Worm (Caenorhabditis elegans) whole organism, midembryonic: ENCODE results near the gene T05A8.11.

Source experiments
- T22C8.4 ChIP-seq: fragments of 200-800 bp; sonication (Bioruptor generic); IDR thresholded peaks from 2 replicates; pipeline ENCODE4 v1.3.6; 2022; ENCODE audit warnings: missing genetic modification characterization, missing compliant biosample characterization
- cog-1 ChIP-seq: sonication (generic microtip); optimal IDR thresholded peaks from 2 replicates; lab custom pipeline; 2016; ENCODE audit warnings: missing genetic modification characterization, missing compliant biosample characterization
- flt-1 ChIP-seq: fragments of 200-800 bp; sonication (Bioruptor generic); IDR thresholded peaks from 2 replicates; pipeline ENCODE4 v1.3.6; 2022; ENCODE audit warnings: missing genetic modification characterization, missing compliant biosample characterization
- klf-2 ChIP-seq: fragments of 200-800 bp; sonication (Bioruptor generic); conservative IDR thresholded peaks from 2 replicates; pipeline ENCODE4 v1.3.6; 2022; ENCODE audit warnings: missing genetic modification reagents, missing genetic modification characterization, missing compliant biosample characterization
- med-1 ChIP-seq: sonication (generic microtip); optimal IDR thresholded peaks from 2 replicates; lab custom pipeline; 2017; ENCODE audit warnings: missing genetic modification characterization, mild to moderate bottlenecking, missing compliant biosample characterization, antibody characterized with exemption, missing genetic modification reagents; ENCODE audit not compliant: insufficient read depth
- ref-1 ChIP-seq: fragments of 200-800 bp; sonication (Bioruptor generic); conservative IDR thresholded peaks from 2 replicates; pipeline ENCODE4 v1.3.6; 2022; ENCODE audit warnings: missing genetic modification reagents, missing genetic modification characterization, missing compliant biosample characterization
- tab-1 ChIP-seq: fragments of 200-800 bp; sonication (Bioruptor generic); IDR thresholded peaks from 2 replicates; pipeline ENCODE4 v1.3.6; 2022; ENCODE audit warnings: missing genetic modification characterization, missing compliant biosample characterization
- ztf-23 ChIP-seq: fragments of 200-800 bp; sonication (Bioruptor generic); IDR thresholded peaks from 2 replicates; pipeline ENCODE4 v1.3.6; 2022; ENCODE audit warnings: missing genetic modification reagents, missing genetic modification characterization, missing compliant biosample characterization
- ztf-29 ChIP-seq: fragments of 200-800 bp; sonication (Bioruptor generic); IDR thresholded peaks from 2 replicates; pipeline ENCODE4 v1.3.6; 2022; ENCODE audit warnings: missing genetic modification reagents, missing genetic modification characterization, missing compliant biosample characterization

T05A8.11 gene

DNA sequence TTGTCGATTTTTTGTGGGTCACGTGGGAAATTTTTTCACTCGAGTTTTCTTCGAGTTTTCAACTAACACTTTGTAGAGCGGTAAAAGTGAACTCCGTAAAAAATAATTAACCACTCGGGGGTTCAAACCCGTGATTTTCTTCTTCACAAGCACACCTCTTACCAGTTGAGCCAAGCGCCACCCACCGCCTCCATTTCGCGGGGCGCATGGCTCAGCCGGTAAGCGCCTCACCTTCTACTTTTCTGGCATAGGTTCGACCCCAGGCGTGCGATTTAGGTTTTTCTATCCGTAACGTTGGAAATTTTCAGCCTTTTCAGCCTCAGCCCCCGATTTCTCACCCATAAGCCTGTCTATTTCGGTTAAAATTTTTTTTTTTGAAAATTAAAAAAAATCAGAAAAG lies 3.5 kb downstream of the T05A8.11 start:
- TF ChIP-seq T22C8.4 (GFP tag; lab: Robert Waterston, UW): no peak
- TF ChIP-seq flt-1 (GFP tag; lab: Robert Waterston, UW): no peak
- no peak for TF ChIP-seq med-1 (GFP tag; lab: Kevin White, UChicago)
- no peak for TF ChIP-seq ztf-23 (GFP tag; lab: Robert Waterston, UW)
- TF ChIP-seq cog-1 (tag; lab: Kevin White, UChicago): no peak
- no peak for TF ChIP-seq ztf-29 (GFP tag; lab: Robert Waterston, UW)
- TF ChIP-seq klf-2 (GFP tag; lab: Robert Waterston, UW): no peak
- TF ChIP-seq tab-1 (GFP tag; lab: Robert Waterston, UW): no peak
- no peak for TF ChIP-seq ref-1 (GFP tag; lab: Robert Waterston, UW)

DNA sequence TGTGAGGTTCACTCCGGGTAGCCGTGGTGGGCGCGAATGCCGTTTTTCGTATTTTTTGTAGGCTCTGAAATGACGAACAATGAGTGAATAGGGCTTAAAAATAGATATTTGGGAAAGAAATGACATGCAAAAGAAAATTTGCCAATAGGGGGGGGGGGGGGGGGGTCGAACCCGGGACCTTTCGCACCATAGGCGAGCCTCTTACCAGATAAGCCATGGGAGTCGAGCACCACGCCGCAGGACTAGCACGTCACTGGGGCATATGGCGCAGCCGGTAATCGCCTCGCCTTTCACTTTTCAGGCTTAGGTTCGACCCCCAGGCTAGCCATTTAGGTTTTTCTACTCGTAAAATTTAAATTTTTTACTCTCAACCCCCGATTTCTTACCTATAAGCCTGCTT lies 6.2 kb downstream of the T05A8.11 start:
- no peak for TF ChIP-seq klf-2 (GFP tag; lab: Robert Waterston, UW)
- TF ChIP-seq flt-1 (GFP tag; lab: Robert Waterston, UW): no peak
- TF ChIP-seq med-1 (GFP tag; lab: Kevin White, UChicago): no peak
- no peak for TF ChIP-seq ztf-23 (GFP tag; lab: Robert Waterston, UW)
- TF ChIP-seq ref-1 (GFP tag; lab: Robert Waterston, UW): no peak
- TF ChIP-seq T22C8.4 (GFP tag; lab: Robert Waterston, UW): no peak
- no peak for TF ChIP-seq ztf-29 (GFP tag; lab: Robert Waterston, UW)
- no peak for TF ChIP-seq tab-1 (GFP tag; lab: Robert Waterston, UW)
- no peak for TF ChIP-seq cog-1 (tag; lab: Kevin White, UChicago)

DNA sequence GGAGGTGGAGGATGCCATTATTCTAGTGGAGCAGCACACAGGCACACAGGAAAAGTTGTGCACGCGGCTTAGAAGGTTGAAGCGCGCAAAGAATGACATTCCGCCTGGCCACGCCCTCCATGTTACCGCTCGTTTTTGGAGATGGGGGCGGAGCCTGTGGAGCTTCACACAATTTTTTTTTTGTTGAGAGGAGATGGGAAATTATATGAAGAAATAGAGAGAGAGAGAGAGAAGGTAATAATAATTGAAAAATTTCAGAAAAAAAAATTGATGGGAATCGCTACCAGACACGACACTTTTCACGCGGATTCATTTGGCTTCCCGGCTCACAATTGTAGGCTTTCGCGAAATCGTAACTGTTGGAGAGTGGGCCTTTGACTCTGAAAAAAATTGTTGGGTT lies 8.1 kb downstream of the T05A8.11 start, which contains the start of gene T05A8.3:
T05A8.3 (minus strand) TSS at position 101 of the 400 bp plus-strand sequence.
- TF ChIP-seq ztf-29 (GFP tag; lab: Robert Waterston, UW) (no peak), med-1 (GFP tag; lab: Kevin White, UChicago) (no peak), tab-1 (GFP tag; lab: Robert Waterston, UW) (no peak), cog-1 (tag; lab: Kevin White, UChicago) (no peak), T22C8.4 (GFP tag; lab: Robert Waterston, UW) (no peak)

DNA sequence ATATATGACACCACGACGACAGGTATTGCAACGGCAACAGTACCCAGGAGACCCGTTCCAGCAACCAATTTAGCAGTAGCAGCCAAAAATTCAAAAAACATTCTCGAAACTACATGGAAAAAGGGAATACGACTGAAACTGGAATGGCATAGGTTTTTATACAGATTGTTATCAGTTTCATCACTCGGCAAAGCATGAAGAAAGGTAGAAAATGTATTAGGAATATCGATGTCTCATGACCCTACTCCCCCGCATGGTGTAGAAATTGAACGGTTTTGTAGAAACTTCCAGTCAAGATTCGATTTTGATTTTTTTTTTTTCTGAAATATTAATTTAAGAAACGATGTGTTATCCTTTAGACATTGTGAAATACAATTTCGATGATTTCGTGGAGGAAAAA lies 14.5 kb downstream of the T05A8.11 start, which contains the start of gene T05A8.2:
T05A8.2 (minus strand) TSS at position 101 of the 400 bp plus-strand sequence.
- TF ChIP-seq T22C8.4 (GFP tag; lab: Robert Waterston, UW) (no peak), ztf-29 (GFP tag; lab: Robert Waterston, UW) (no peak), tab-1 (GFP tag; lab: Robert Waterston, UW) (no peak), med-1 (GFP tag; lab: Kevin White, UChicago) (no peak)

DNA sequence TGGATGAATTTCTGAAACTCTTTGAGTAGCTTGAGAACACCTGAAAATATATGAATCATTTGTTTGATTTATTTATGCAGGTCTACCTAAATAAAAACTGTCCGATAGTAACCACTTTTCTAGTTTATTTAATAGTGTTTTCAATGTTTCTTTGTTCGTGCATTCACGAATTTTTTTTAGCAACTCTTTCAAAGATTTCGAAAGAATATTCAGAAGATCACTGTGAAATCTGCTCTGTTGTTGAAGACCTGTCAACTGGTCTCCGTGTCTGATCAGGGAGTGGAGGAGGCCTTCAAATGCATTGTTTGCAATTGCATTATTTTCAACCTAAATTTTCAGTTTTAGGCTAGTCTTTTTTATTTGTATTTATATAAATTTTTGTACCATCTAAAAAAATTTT lies 15.5 kb downstream of the T05A8.11 start, which contains the start of gene T05A8.1:
T05A8.1 (minus strand) TSS at position 101 of the 400 bp plus-strand sequence.
- TF ChIP-seq T22C8.4 (GFP tag; lab: Robert Waterston, UW) (no peak), klf-2 (GFP tag; lab: Robert Waterston, UW) (no peak), ref-1 (GFP tag; lab: Robert Waterston, UW) (no peak), ztf-29 (GFP tag; lab: Robert Waterston, UW) (no peak), flt-1 (GFP tag; lab: Robert Waterston, UW) (no peak), tab-1 (GFP tag; lab: Robert Waterston, UW) (no peak), ztf-23 (GFP tag; lab: Robert Waterston, UW) (no peak), cog-1 (tag; lab: Kevin White, UChicago) (no peak), med-1 (GFP tag; lab: Kevin White, UChicago) (no peak)

DNA sequence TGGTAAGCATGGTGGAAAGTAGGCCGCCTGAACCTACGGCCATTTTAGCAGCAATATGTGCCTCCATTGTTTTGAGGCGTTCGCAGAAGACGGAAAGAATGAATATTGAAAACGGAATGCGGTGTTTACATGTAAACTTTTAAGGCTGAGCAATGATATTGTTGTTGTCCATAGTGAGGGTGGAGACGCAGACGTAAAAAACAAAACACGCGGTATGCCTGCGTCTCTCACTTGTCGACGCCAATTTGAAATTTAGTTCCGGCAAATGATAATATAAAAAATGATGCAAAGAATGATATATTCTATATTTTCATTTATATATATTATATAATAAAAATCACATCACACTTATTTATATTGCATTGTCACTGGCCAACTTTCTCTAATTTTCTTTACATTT lies 17.6 kb downstream of the T05A8.11 start, which contains the start of gene Y47G7B.2:
Y47G7B.2 (minus strand) TSS at position 143 of the 400 bp plus-strand sequence.
- no peak for TF ChIP-seq cog-1 (tag; lab: Kevin White, UChicago)
- TF ChIP-seq ztf-23 (GFP tag; lab: Robert Waterston, UW): no peak
- TF ChIP-seq med-1 (GFP tag; lab: Kevin White, UChicago): no peak
- TF ChIP-seq ztf-29 (GFP tag; lab: Robert Waterston, UW): no peak
- TF ChIP-seq T22C8.4 (GFP tag; lab: Robert Waterston, UW): no peak
- TF ChIP-seq flt-1 (GFP tag; lab: Robert Waterston, UW): no peak
- no peak for TF ChIP-seq klf-2 (GFP tag; lab: Robert Waterston, UW)

DNA sequence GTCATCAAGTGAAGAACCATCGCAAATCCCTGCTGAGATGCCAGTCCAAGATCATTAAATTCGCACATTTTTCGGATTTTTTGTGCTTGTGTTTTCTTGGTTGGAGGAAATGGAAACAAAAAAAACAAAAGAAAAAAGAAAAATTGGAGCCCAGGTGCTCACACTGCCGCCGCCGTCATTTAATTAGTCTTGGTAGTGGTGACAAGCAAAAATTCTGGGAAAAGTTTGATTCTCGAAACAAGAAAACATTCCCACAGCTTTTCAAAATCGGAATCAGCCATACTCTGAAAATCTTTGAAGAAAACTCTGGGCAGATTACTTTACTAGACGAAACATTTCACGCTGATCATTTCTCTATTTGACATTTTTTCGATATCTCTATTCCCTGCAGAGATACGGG lies 20.3 kb downstream of the T05A8.11 start, which contains the start of gene srh-128:
srh-128 (minus strand) TSS at position 101 of the 400 bp plus-strand sequence.
- TF ChIP-seq T22C8.4 (GFP tag; lab: Robert Waterston, UW) (no peak), flt-1 (GFP tag; lab: Robert Waterston, UW) (no peak), ztf-23 (GFP tag; lab: Robert Waterston, UW) (no peak), med-1 (GFP tag; lab: Kevin White, UChicago) (no peak), ztf-29 (GFP tag; lab: Robert Waterston, UW) (no peak), cog-1 (tag; lab: Kevin White, UChicago) (no peak), tab-1 (GFP tag; lab: Robert Waterston, UW) (no peak), klf-2 (GFP tag; lab: Robert Waterston, UW) (no peak), ref-1 (GFP tag; lab: Robert Waterston, UW) (no peak)

DNA sequence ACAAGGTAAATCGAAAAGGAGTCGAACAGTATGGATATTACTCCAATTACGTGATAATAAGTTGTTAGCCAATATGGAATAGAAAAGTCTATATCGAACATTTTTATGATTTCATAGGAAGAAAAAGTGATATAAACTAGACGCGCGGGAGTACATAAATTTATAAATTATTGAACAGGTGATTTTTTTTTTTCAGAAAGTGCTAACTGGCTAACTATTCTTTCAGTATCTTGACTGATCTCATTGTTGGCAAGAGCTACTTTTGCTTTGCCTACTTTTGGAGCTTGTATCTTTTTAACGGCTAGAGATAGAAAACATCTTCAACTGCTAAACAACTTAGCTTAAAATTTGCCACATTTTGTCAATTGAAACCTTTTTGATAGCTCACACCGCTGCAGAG lies 22.7 kb downstream of the T05A8.11 start, which contains the start of gene sri-60:
sri-60 (minus strand) TSS at position 101 of the 400 bp plus-strand sequence.
- TF ChIP-seq T22C8.4 (GFP tag; lab: Robert Waterston, UW) (no peak), ztf-29 (GFP tag; lab: Robert Waterston, UW) (no peak), med-1 (GFP tag; lab: Kevin White, UChicago) (no peak), ref-1 (GFP tag; lab: Robert Waterston, UW) (no peak), flt-1 (GFP tag; lab: Robert Waterston, UW) (no peak), klf-2 (GFP tag; lab: Robert Waterston, UW) (no peak)

DNA sequence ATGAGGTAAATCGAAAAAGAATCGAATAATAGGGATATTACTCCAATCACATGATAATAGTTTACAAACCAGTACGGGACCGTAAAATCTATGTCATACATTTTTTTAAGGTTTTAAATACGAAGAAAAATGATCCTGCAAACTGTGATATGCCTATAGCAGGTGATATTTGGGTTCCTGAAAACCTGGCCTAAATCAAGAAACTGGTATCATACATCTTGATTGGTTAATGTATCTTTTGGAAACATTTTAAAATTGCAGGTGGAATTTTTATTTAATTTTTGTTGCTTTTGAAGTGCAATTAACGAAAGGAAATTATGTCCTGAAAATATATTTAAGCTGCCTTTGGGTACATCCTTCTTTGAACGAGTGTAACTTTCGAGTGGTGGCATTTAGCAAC lies 25.2 kb downstream of the T05A8.11 start, which contains the start of gene sri-61:
sri-61 (minus strand) TSS at position 101 of the 400 bp plus-strand sequence.
- TF ChIP-seq flt-1 (GFP tag; lab: Robert Waterston, UW) (no peak), cog-1 (tag; lab: Kevin White, UChicago) (no peak), T22C8.4 (GFP tag; lab: Robert Waterston, UW) (no peak), klf-2 (GFP tag; lab: Robert Waterston, UW) (no peak), tab-1 (GFP tag; lab: Robert Waterston, UW) (no peak), med-1 (GFP tag; lab: Kevin White, UChicago) (no peak), ref-1 (GFP tag; lab: Robert Waterston, UW) (no peak), ztf-29 (GFP tag; lab: Robert Waterston, UW) (no peak), ztf-23 (GFP tag; lab: Robert Waterston, UW) (no peak)
